Worm (Caenorhabditis elegans) whole organism, L4 larva: ENCODE results near the gene F13H8.3.

Source experiments
- D1046.2 ChIP-seq: fragments of 200-800 bp; sonication (Bioruptor generic); IDR thresholded peaks from 2 replicates; pipeline ENCODE4 v1.3.6; 2022; ENCODE audit warnings: missing genetic modification characterization, missing compliant biosample characterization
- F37D6.2 ChIP-seq: sonication (generic microtip); optimal IDR thresholded peaks from 2 replicates; lab custom pipeline; 2016; ENCODE audit warnings: mild to moderate bottlenecking, missing genetic modification characterization, missing compliant biosample characterization
- F44E2.7 ChIP-seq: fragments of 200-800 bp; sonication (Bioruptor generic); IDR thresholded peaks from 2 replicates; pipeline ENCODE4 v2.1.2; 2022; ENCODE audit warnings: missing genetic modification characterization, missing compliant biosample characterization
- F49E8.2 ChIP-seq: sonication (generic microtip); optimal IDR thresholded peaks from 2 replicates; lab custom pipeline; 2016; ENCODE audit warnings: missing compliant biosample characterization, mild to moderate bottlenecking, missing genetic modification characterization, borderline replicate concordance
- R02D3.7 ChIP-seq: fragments of 150-350 bp; sonication (generic microtip); optimal IDR thresholded peaks from 3 replicates; lab custom pipeline; 2014; ENCODE audit warnings: missing biosample characterization, missing genetic modification characterization
- Y105C5A.15 ChIP-seq: fragments of 200-800 bp; sonication (Bioruptor generic); IDR thresholded peaks from 2 replicates; pipeline ENCODE4 v1.3.6; 2022; ENCODE audit warnings: missing genetic modification characterization, missing compliant biosample characterization
- ZK337.2 ChIP-seq: fragments of 200-800 bp; sonication (Bioruptor generic); IDR thresholded peaks from 2 replicates; pipeline ENCODE4 v1.3.6; 2022; ENCODE audit warnings: missing genetic modification reagents, missing genetic modification characterization, missing compliant biosample characterization
- ZK546.5 ChIP-seq, 2 experiments: sonication (generic microtip); optimal IDR thresholded peaks; 2 replicates each; lab custom pipeline; 2017; ENCODE audit warnings: missing biosample characterization in 2 of 2, missing genetic modification characterization in 2 of 2
- aha-1 ChIP-seq: fragments of 150-350 bp; peaks from one replicate; lab custom pipeline; 2014; ENCODE audit warnings: missing biosample characterization, missing genetic modification characterization
- aly-2 ChIP-seq: sonication (generic microtip); optimal IDR thresholded peaks from 2 replicates; lab custom pipeline; 2018; ENCODE audit warnings: missing biosample characterization, missing genetic modification characterization
- dmd-6 ChIP-seq: fragments of 200-800 bp; sonication (Bioruptor generic); IDR thresholded peaks from 2 replicates; pipeline ENCODE4 v1.3.6; 2022; ENCODE audit warnings: missing genetic modification reagents, missing genetic modification characterization, missing compliant biosample characterization
- dpl-1 ChIP-seq: fragments of 150-350 bp; optimal IDR thresholded peaks from 2 replicates; lab custom pipeline; 2014; ENCODE audit warnings: missing biosample characterization, missing genetic modification reagents, missing genetic modification characterization
- dve-1 ChIP-seq: sonication (generic microtip); optimal IDR thresholded peaks from 2 replicates; lab custom pipeline; 2017; ENCODE audit warnings: antibody characterized with exemption, mild to moderate bottlenecking, missing genetic modification characterization, missing compliant biosample characterization; ENCODE audit not compliant: insufficient read depth
- hlh-11 ChIP-seq: fragments of 200-800 bp; sonication (Bioruptor generic); optimal IDR thresholded peaks from 2 replicates; lab custom pipeline; 2018; ENCODE audit warnings: mild to moderate bottlenecking, missing genetic modification characterization, missing compliant biosample characterization
- hlh-30 ChIP-seq: sonication (generic microtip); optimal IDR thresholded peaks from 2 replicates; lab custom pipeline; 2017; ENCODE audit warnings: antibody characterized with exemption, mild to moderate bottlenecking, missing genetic modification characterization, missing compliant biosample characterization; ENCODE audit not compliant: insufficient read depth
- jun-1 ChIP-seq: fragments of 150-350 bp; optimal IDR thresholded peaks from 2 replicates; lab custom pipeline; 2014; ENCODE audit warnings: missing biosample characterization, missing genetic modification reagents, missing genetic modification characterization
- lim-7 ChIP-seq: fragments of 200-800 bp; sonication (Bioruptor generic); IDR thresholded peaks from 2 replicates; pipeline ENCODE4 v1.3.6; 2022; ENCODE audit warnings: missing genetic modification characterization, missing compliant biosample characterization
- lin-1 ChIP-seq: fragments of 200-800 bp; sonication (Bioruptor generic); IDR thresholded peaks from 2 replicates; pipeline ENCODE4 v1.3.6; 2022; ENCODE audit warnings: missing genetic modification reagents, missing genetic modification characterization, missing compliant biosample characterization
- lin-39 ChIP-seq: fragments of 150-350 bp; optimal IDR thresholded peaks from 2 replicates; lab custom pipeline; 2014; ENCODE audit warnings: missing biosample characterization, missing genetic modification reagents, missing genetic modification characterization
- madf-9 ChIP-seq: fragments of 200-800 bp; sonication (Bioruptor generic); conservative IDR thresholded peaks from 2 replicates; pipeline ENCODE4 v1.3.6; 2022; ENCODE audit warnings: missing genetic modification reagents, missing genetic modification characterization, missing compliant biosample characterization
- mdl-1 ChIP-seq, 2 experiments: fragments of 150-350 bp in 1 of 2; sonication (generic microtip) in 1 of 2; optimal IDR thresholded peaks; 2 replicates each; lab custom pipeline; 2014 to 2017; ENCODE audit warnings: missing biosample characterization in 2 of 2, missing genetic modification characterization in 2 of 2
- mep-1 ChIP-seq: fragments of 150-350 bp; sonication (generic microtip); optimal IDR thresholded peaks from 3 replicates; lab custom pipeline; 2014; ENCODE audit warnings: missing biosample characterization, missing genetic modification characterization
- nhr-102 ChIP-seq: sonication (generic microtip); optimal IDR thresholded peaks from 2 replicates; lab custom pipeline; 2016; ENCODE audit warnings: mild to moderate bottlenecking, missing genetic modification characterization, moderate library complexity, missing compliant biosample characterization
- nhr-237 ChIP-seq: sonication (generic microtip); optimal IDR thresholded peaks from 2 replicates; lab custom pipeline; 2017; ENCODE audit warnings: missing biosample characterization, missing genetic modification characterization
- nhr-25 ChIP-seq: sonication (generic microtip); optimal IDR thresholded peaks from 2 replicates; lab custom pipeline; 2017; ENCODE audit warnings: missing genetic modification characterization, mild to moderate bottlenecking, missing compliant biosample characterization, antibody characterized with exemption, moderate library complexity, borderline replicate concordance; ENCODE audit not compliant: insufficient read depth
- nhr-28 ChIP-seq: fragments of 150-350 bp; optimal IDR thresholded peaks from 2 replicates; lab custom pipeline; 2014; ENCODE audit warnings: missing biosample characterization, missing genetic modification characterization
- nhr-48 ChIP-seq: sonication (generic microtip); optimal IDR thresholded peaks from 2 replicates; lab custom pipeline; 2016; ENCODE audit warnings: mild to moderate bottlenecking, missing genetic modification characterization, missing compliant biosample characterization
- nhr-6 ChIP-seq: fragments of 150-350 bp; optimal IDR thresholded peaks from 2 replicates; lab custom pipeline; 2014; ENCODE audit warnings: missing biosample characterization, missing genetic modification characterization
- pha-4 ChIP-seq, 2 experiments: fragments of 150-350 bp in 1 of 2; fragments of 200-800 bp in 1 of 2; sonication (Bioruptor generic) in 1 of 2; IDR thresholded peaks in 1 of 2; optimal IDR thresholded peaks in 1 of 2; 2 replicates each; pipeline versions ENCODE4 v1.3.6 to Lab custom; 2014 to 2022; ENCODE audit warnings: missing genetic modification characterization in 2 of 2, missing genetic modification reagents in 2 of 2, missing biosample characterization in 1 of 2, missing compliant biosample characterization in 1 of 2
- php-3 ChIP-seq: fragments of 200-800 bp; sonication (Bioruptor generic); IDR thresholded peaks from 2 replicates; pipeline ENCODE4 v1.3.6; 2022; ENCODE audit warnings: missing genetic modification reagents, missing genetic modification characterization, missing compliant biosample characterization
- pqm-1 ChIP-seq: sonication (generic microtip); optimal IDR thresholded peaks from 2 replicates; lab custom pipeline; 2017; ENCODE audit warnings: missing biosample characterization, missing genetic modification characterization
- saeg-2 ChIP-seq: fragments of 200-800 bp; sonication (Bioruptor generic); IDR thresholded peaks from 2 replicates; pipeline ENCODE4 v1.3.6; 2022; ENCODE audit warnings: missing genetic modification reagents, missing genetic modification characterization, missing compliant biosample characterization
- snpc-1.2 ChIP-seq: fragments of 200-800 bp; sonication (Bioruptor generic); IDR thresholded peaks from 2 replicates; pipeline ENCODE4 v1.3.6; 2022; ENCODE audit warnings: missing genetic modification reagents, missing genetic modification characterization, missing compliant biosample characterization
- snpc-4 ChIP-seq: fragments of 150-350 bp; optimal IDR thresholded peaks from 2 replicates; lab custom pipeline; 2014; ENCODE audit warnings: missing biosample characterization, missing genetic modification characterization
- spr-1 ChIP-seq: sonication (generic microtip); optimal IDR thresholded peaks from 2 replicates; lab custom pipeline; 2016; ENCODE audit warnings: mild to moderate bottlenecking, missing genetic modification characterization, missing compliant biosample characterization
- unc-130 ChIP-seq: sonication (generic microtip); optimal IDR thresholded peaks from 2 replicates; lab custom pipeline; 2016; ENCODE audit warnings: missing genetic modification reagents, missing genetic modification characterization, missing compliant biosample characterization
- unc-62 ChIP-seq, 3 experiments: fragments of 150-350 bp in 1 of 3; sonication (generic microtip); optimal IDR thresholded peaks in 2 of 3; peaks in 1 of 3; 1 replicate in 1 of 3; 2 replicates in 2 of 3; lab custom pipeline; 2014 to 2017; ENCODE audit warnings: missing biosample characterization in 3 of 3, missing genetic modification characterization in 3 of 3, missing genetic modification reagents in 3 of 3, missing genotype in 1 of 3
- zfp-3 ChIP-seq: fragments of 200-800 bp; sonication (Bioruptor generic); conservative IDR thresholded peaks from 2 replicates; pipeline ENCODE4 v1.3.6; 2022; ENCODE audit warnings: missing genetic modification reagents, missing genetic modification characterization, missing compliant biosample characterization

Gene F13H8.3

DNA sequence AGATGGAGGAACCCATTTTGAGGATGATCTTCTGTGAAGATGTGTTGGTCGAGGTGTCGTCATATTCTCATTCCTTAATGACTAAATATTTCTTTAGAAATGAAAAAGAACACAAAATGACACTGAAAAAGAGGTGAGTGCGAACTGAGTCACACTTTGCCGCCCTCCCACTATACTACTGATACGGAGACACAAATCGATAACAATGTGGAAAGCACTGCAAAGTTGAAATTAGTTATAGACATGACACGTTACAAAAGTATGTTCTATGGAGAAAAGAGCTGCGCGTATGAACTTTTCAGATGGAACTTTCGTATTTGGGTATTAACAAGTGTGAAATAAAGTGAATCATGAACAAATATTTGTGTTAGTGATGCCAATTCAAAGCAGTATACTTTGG, 19.6 kb upstream of the F13H8.3 start, which contains the start of gene tat-4:
Gene tat-4 (minus strand): TSS at position 117 of the 400 bp plus-strand sequence.
- TF ChIP-seq pqm-1 (tag; lab: Kevin White, UChicago) = peak; percentile 89
- TF ChIP-seq nhr-6 (tag; lab: Kevin White, UChicago) = peak; percentile 24
- peak; percentile 12 for TF ChIP-seq dve-1
- TF ChIP-seq php-3 = no peak
- no peak for TF ChIP-seq F37D6.2 (tag; lab: Kevin White, UChicago)
- TF ChIP-seq aha-1 (tag; lab: Kevin White, UChicago) = peak; percentile 14
- TF ChIP-seq nhr-28 (tag; lab: Kevin White, UChicago) = peak; percentile 81

- TF ChIP-seq dmd-6 (GFP tag; lab: Robert Waterston, UW) (no peak), nhr-48 (tag; lab: Kevin White, UChicago) (no peak), snpc-4 (tag; lab: Kevin White, UChicago) (no peak), madf-9 (GFP tag; lab: Robert Waterston, UW) (no peak), ZK337.2 (GFP tag; lab: Robert Waterston, UW) (no peak), R02D3.7 (tag; lab: Kevin White, UChicago) (no peak), dpl-1 (GFP tag; lab: Kevin White, UChicago) (peak; percentile 58), nhr-28 (tag; lab: Kevin White, UChicago) (no peak)
Measured at ce11 chrII:6245199-6245702, 18.5 kb upstream of the F13H8.3 start, which contains the start of gene blos-4. Gene blos-4 (plus strand): TSS chrII:6245249.

DNA sequence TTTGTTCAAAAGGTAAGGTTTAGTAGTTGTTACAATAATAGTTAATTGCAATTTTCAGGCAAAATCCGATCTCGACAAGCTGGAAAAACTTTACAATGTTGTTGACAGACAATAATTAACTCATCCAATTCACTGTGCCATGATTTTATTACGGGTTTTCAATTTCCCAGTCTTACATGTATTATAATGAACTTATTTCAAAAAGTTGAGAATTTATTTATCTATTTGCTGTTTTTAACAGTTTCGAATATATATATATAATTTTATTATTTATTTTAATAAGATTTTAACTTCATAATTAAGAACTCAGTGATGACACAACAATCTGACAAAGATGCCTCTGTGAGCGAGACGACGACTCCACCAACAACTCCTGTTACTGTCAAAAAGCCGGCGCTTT, 17.7 kb upstream of the F13H8.3 start, which contains the start of gene lelo-1:
Gene lelo-1 (plus strand): TSS at position 301 of the 400 bp plus-strand sequence.
- TF ChIP-seq hlh-11 (tag; lab: Kevin White, UChicago) (no peak), nhr-237 (tag; lab: Kevin White, UChicago) (no peak), lin-39 (tag; lab: Kevin White, UChicago) (no peak), lim-7 (GFP tag; lab: Robert Waterston, UW) (no peak), F49E8.2 (tag; lab: Kevin White, UChicago) (no peak), dmd-6 (GFP tag; lab: Robert Waterston, UW) (no peak), nhr-25 (tag; lab: Kevin White, UChicago) (no peak)

DNA sequence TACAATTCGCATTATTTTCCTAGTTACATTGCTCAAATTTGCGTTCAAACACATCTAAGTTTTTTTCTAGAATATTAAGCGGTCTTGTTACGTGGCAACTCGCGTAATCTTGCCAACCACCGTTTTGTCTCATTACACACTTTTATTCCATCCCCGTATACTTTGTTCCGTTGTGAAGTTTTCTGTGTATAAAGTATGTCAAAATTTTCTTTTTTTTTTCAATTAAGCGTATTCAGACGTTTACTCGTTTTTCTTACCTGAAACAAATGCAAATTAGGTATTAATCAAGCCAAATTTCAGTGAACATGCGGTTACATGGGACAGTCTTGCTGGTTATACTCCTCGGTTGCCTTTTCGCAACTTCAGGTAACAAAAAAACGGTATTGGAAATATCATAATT, 16.8 kb upstream of the F13H8.3 start, which contains the start of gene T24H7.2:
Gene T24H7.2 (plus strand): TSS at position 301 of the 400 bp plus-strand sequence.
- no peak for TF ChIP-seq mep-1 (tag; lab: Kevin White, UChicago)
- TF ChIP-seq, all 104 proteins: peak for 0

ce11 chrII:6248029-6248428, 15.8 kb upstream of the F13H8.3 start:
- no peak for TF ChIP-seq ZK546.5 (tag; optimal IDR thresholded peaks at IDR 0.05; lab: Kevin White, UChicago)
- TF ChIP-seq unc-62 (GFP tag; optimal IDR thresholded peaks at IDR 0.05 in 1 of 2; lab: Kevin White, UChicago) = peak in 1 of 2 experiments; percentile 92
- no peak for TF ChIP-seq unc-62 (tag; optimal IDR thresholded peaks at IDR 0.05; lab: Kevin White, UChicago)

DNA sequence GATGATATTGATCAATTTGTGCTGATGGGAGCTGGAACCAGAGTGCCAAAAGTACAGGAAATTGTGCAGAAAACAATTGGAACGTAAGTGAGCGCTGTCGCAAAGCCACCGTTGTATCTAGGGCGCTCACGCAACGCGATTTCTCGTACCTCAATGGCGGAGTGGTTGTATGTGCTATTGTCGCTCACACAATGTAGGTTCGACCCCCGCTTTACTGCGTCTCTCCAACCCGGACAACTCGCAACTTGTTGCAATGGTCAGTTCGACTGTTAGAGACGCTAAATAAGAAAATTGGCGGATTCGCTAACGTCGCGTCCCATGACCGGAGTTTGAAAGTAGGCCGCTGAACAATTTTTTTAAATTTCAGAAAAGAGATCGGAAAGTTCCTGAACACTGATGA, 15.3 kb upstream of the F13H8.3 start:
- TF ChIP-seq saeg-2 (no peak), Y105C5A.15 (peak; percentile 21; the same call in 1 of the 2 replicates), lin-1 (GFP tag; lab: Robert Waterston, UW) (peak; percentile 76), unc-130 (GFP tag; lab: Kevin White, UChicago) (peak; percentile 13), pqm-1 (tag; lab: Kevin White, UChicago) (no peak), zfp-3 (GFP tag; lab: Robert Waterston, UW) (peak; percentile 51; the same call in 1 of the 2 replicates), F37D6.2 (tag; lab: Kevin White, UChicago) (no peak), snpc-1.2 (peak; percentile 77), mdl-1 (tag; optimal IDR thresholded peaks at IDR 0.05; lab: Kevin White, UChicago) (no peak), F44E2.7 (GFP tag; lab: Robert Waterston, UW) (no peak), hlh-30 (tag; lab: Kevin White, UChicago) (peak; percentile 48), D1046.2 (peak; percentile 77; the same call in 1 of the 2 replicates), spr-1 (tag; lab: Kevin White, UChicago) (peak; percentile 45), aly-2 (tag; lab: Kevin White, UChicago) (no peak), nhr-102 (tag; lab: Kevin White, UChicago) (no peak), ZK337.2 (GFP tag; lab: Robert Waterston, UW) (0 out of 2 replicates have a peak, but pooled peaks have one; percentile 25), jun-1 (tag; lab: Kevin White, UChicago) (no peak), lin-39 (tag; lab: Kevin White, UChicago) (no peak), pha-4 (GFP tag; IDR thresholded peaks at IDR 0.05; lab: Robert Waterston, UW) (peak; percentile 57; the same call in 1 of the 2 replicates), pha-4 (tag; optimal IDR thresholded peaks at IDR 0.05; lab: Kevin White, UChicago) (no peak), php-3 (peak; percentile 67; the same call in 1 of the 2 replicates)
